Fruit fly (Drosophila melanogaster) whole organism, pupa: ENCODE measurements around the gene CG5880.

Experiments
- CG10348 ChIP-seq: fragments of 200-800 bp; sonication (Bioruptor generic); IDR thresholded peaks from 2 replicates; pipeline ENCODE4 v1.3.6; 2022; ENCODE audit warnings: missing biosample characterization, missing genetic modification characterization
- CG12605 ChIP-seq: fragments of 200-800 bp; sonication (Bioruptor generic); IDR thresholded peaks from 2 replicates; pipeline ENCODE4 v1.3.6; 2022; ENCODE audit warnings: missing biosample characterization, missing genetic modification characterization
- CG13204 ChIP-seq: fragments of 200-800 bp; sonication (Bioruptor generic); optimal IDR thresholded peaks from 2 replicates; lab custom pipeline; 2018; ENCODE audit warnings: missing biosample characterization, mild to moderate bottlenecking, missing genetic modification characterization, moderate library complexity
- CG14655 ChIP-seq: fragments of 200-800 bp; sonication (Bioruptor generic); optimal IDR thresholded peaks from 3 replicates; lab custom pipeline; 2017; ENCODE audit warnings: mild to moderate bottlenecking, missing biosample characterization, missing genetic modification reagents, missing genetic modification characterization
- CG15710 ChIP-seq: fragments of 200-800 bp; sonication (Bioruptor generic); optimal IDR thresholded peaks from 2 replicates; lab custom pipeline; 2018; ENCODE audit warnings: missing biosample characterization, mild to moderate bottlenecking, missing genetic modification characterization, moderate library complexity
- CG17806 ChIP-seq: fragments of 200-800 bp; sonication (Bioruptor generic); optimal IDR thresholded peaks from 2 replicates; lab custom pipeline; 2018; ENCODE audit warnings: missing biosample characterization, mild to moderate bottlenecking, missing genetic modification characterization, moderate library complexity
- CG32121 ChIP-seq: fragments of 200-800 bp; sonication (Bioruptor generic); IDR thresholded peaks from 2 replicates; pipeline ENCODE4 v1.3.6; 2022; ENCODE audit warnings: missing biosample characterization, missing genetic modification characterization
- CG34367 ChIP-seq: fragments of 200-800 bp; sonication (Bioruptor generic); optimal IDR thresholded peaks from 2 replicates; lab custom pipeline; 2018; ENCODE audit warnings: missing biosample characterization, mild to moderate bottlenecking, missing genetic modification characterization
- CG4496 ChIP-seq: fragments of 200-800 bp; sonication (Bioruptor generic); IDR thresholded peaks from 3 replicates; pipeline ENCODE4 v1.3.6; 2022; ENCODE audit warnings: missing biosample characterization, missing genetic modification characterization
- CG8159 ChIP-seq: fragments of 200-800 bp; sonication (Bioruptor generic); optimal IDR thresholded peaks from 3 replicates; lab custom pipeline; 2018; ENCODE audit warnings: missing biosample characterization, mild to moderate bottlenecking, missing genetic modification characterization, moderate library complexity
- CG8301 ChIP-seq: fragments of 200-800 bp; sonication (Bioruptor generic); optimal IDR thresholded peaks from 2 replicates; lab custom pipeline; 2018; ENCODE audit warnings: missing biosample characterization, mild to moderate bottlenecking, missing genetic modification characterization
- CG9948 ChIP-seq: fragments of 200-800 bp; sonication (Bioruptor generic); optimal IDR thresholded peaks from 2 replicates; lab custom pipeline; 2018; ENCODE audit warnings: missing biosample characterization, mild to moderate bottlenecking, missing genetic modification characterization, moderate library complexity
- D1 ChIP-seq: fragments of 200-800 bp; sonication (Bioruptor generic); optimal IDR thresholded peaks from 2 replicates; lab custom pipeline; 2018; ENCODE audit warnings: missing biosample characterization, mild to moderate bottlenecking, missing genetic modification characterization, moderate library complexity
- EcR ChIP-seq: fragments of 200-800 bp; sonication (Bioruptor generic); optimal IDR thresholded peaks from 3 replicates; lab custom pipeline; 2019; ENCODE audit warnings: missing biosample characterization, missing genetic modification characterization, mild to moderate bottlenecking, moderate library complexity, missing genetic modification reagents
- Ets98B ChIP-seq: fragments of 200-800 bp; sonication (Bioruptor generic); IDR thresholded peaks from 2 replicates; pipeline ENCODE4 v1.3.6; 2022; ENCODE audit warnings: missing biosample characterization, missing genetic modification characterization
- Pif1A ChIP-seq: fragments of 200-800 bp; sonication (Bioruptor generic); optimal IDR thresholded peaks from 3 replicates; lab custom pipeline; 2016; ENCODE audit warnings: missing biosample characterization, missing genetic modification characterization
- Pif1B ChIP-seq: fragments of 200-800 bp; sonication (Bioruptor generic); optimal IDR thresholded peaks from 3 replicates; lab custom pipeline; 2016; ENCODE audit warnings: missing biosample characterization, missing genetic modification characterization
- Snoo ChIP-seq: fragments of 200-800 bp; sonication (Bioruptor generic); optimal IDR thresholded peaks from 3 replicates; lab custom pipeline; 2017; ENCODE audit warnings: missing biosample characterization, mild to moderate bottlenecking, missing genetic modification characterization, inconsistent platforms
- fd96Ca ChIP-seq: fragments of 200-800 bp; sonication (Bioruptor generic); IDR thresholded peaks from 3 replicates; pipeline ENCODE4 v1.3.6; 2022; ENCODE audit warnings: missing biosample characterization, missing genetic modification characterization
- gl ChIP-seq: fragments of 200-800 bp; sonication (Bioruptor generic); optimal IDR thresholded peaks from 2 replicates; lab custom pipeline; 2018; ENCODE audit warnings: missing biosample characterization, mild to moderate bottlenecking, missing genetic modification characterization
- rn ChIP-seq: fragments of 200-800 bp; sonication (Bioruptor generic); IDR thresholded peaks from 2 replicates; pipeline ENCODE4 v1.3.6; 2022; ENCODE audit warnings: missing biosample characterization, missing genetic modification characterization

Gene CG5880

dm6 chr3R:27148812-27149769, 32.5 kb downstream of the CG5880 start:
- TF ChIP-seq CG10348 (no peak), Pif1B (no peak), CG13204 (GFP tag; lab: Kevin White, UChicago) (no peak), CG8301 (no peak), CG17806 (tag; lab: Kevin White, UChicago) (no peak), fd96Ca (GFP tag; lab: Robert Waterston, UW) (no peak), CG14655 (GFP tag; lab: Kevin White, UChicago) (no peak), CG12605 (GFP tag; lab: Robert Waterston, UW) (no peak), gl (tag; lab: Kevin White, UChicago) (no peak), rn (GFP tag; lab: Robert Waterston, UW) (no peak), D1 (tag; lab: Kevin White, UChicago) (no peak), CG34367 (no peak), Snoo (tag; lab: Kevin White, UChicago) (no peak), Ets98B (GFP tag; lab: Robert Waterston, UW) (no peak), CG4496 (GFP tag; lab: Robert Waterston, UW) (no peak), CG9948 (tag; lab: Kevin White, UChicago) (no peak), CG32121 (GFP tag; lab: Robert Waterston, UW) (no peak)

- TF ChIP-seq Pif1B (no peak), EcR (GFP tag; lab: Kevin White, UChicago) (peak; percentile 4), Pif1A (GFP tag; lab: Kevin White, UChicago) (no peak), CG13204 (GFP tag; lab: Kevin White, UChicago) (peak; percentile 26), gl (tag; lab: Kevin White, UChicago) (no peak), D1 (tag; lab: Kevin White, UChicago) (no peak), CG14655 (GFP tag; lab: Kevin White, UChicago) (peak; percentile 11)
- TF ChIP-seq, all 21 proteins: peak for 3
Measured at dm6 chr3R:27149884-27150676, 33.5 kb downstream of the CG5880 start.

DNA sequence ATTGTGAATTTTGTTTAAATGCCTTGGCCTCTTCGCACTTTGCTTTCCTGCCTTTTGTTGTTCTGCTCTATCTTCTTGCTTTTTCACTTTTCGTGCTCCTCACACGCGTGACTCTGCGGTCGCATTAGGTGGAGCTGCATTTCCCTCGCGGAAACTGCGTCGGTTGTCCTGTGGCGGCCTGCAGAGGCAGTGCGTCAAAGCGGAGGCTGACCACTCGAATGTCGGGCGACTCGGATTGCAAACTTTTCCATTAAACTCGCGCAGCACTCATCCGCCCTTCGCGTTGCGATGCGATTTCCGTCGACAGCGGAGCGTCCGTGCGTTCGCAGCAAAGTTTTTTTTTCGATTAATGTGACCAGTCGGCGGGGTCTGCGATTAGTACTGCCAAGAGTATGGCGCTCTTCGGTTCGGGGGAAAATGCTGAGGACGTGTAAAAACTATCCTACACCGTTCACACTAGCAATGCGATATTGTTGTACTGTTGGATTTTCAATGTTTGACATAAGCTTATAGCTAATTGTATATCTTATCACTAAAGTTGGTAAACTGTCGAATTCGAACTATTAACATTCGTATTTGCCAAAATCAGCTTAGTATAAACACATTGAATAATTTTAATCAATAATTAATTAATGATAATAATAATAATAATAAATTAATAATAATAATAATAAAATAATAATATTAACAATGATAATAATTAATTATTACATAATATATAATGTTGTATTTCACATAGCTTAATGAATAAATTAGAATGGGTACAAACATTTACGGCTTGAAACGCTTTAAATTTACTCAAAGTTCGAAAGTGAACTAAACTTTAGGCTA, 34.4 kb downstream of the CG5880 start, which contains the start of gene CG6051:
Gene CG6051 (minus strand): TSS at position 385 of the 831 bp plus-strand sequence.
- TF ChIP-seq CG4496 (GFP tag; lab: Robert Waterston, UW): no peak
- peak; percentile 44 for TF ChIP-seq CG8159 (tag; lab: Kevin White, UChicago)
- peak; percentile 4 for TF ChIP-seq Pif1B
- no peak for TF ChIP-seq CG10348
- no peak for TF ChIP-seq gl (tag; lab: Kevin White, UChicago)
- no peak for TF ChIP-seq CG34367
- TF ChIP-seq Snoo (tag; lab: Kevin White, UChicago): peak; percentile 39
- TF ChIP-seq D1 (tag; lab: Kevin White, UChicago): no peak
- no peak for TF ChIP-seq CG32121 (GFP tag; lab: Robert Waterston, UW)
- TF ChIP-seq CG8301: peak; percentile 24
- no peak for TF ChIP-seq CG13204 (GFP tag; lab: Kevin White, UChicago)
- TF ChIP-seq CG14655 (GFP tag; lab: Kevin White, UChicago): peak; percentile 6
- no peak for TF ChIP-seq Ets98B (GFP tag; lab: Robert Waterston, UW)
- TF ChIP-seq EcR (GFP tag; lab: Kevin White, UChicago): no peak
- peak; percentile 6 for TF ChIP-seq CG9948 (tag; lab: Kevin White, UChicago)
- peak; percentile 24 for TF ChIP-seq CG17806 (tag; lab: Kevin White, UChicago)
- no peak for TF ChIP-seq fd96Ca (GFP tag; lab: Robert Waterston, UW)
- TF ChIP-seq rn (GFP tag; lab: Robert Waterston, UW): no peak

dm6 chr3R:27151516-27151823, 34.9 kb downstream of the CG5880 start, which contains the start of gene Men-b:
Men-b (plus strand) TSS chr3R:27151662.
- TF ChIP-seq CG4496 (GFP tag; lab: Robert Waterston, UW) (peak; percentile 45; the same call in 2 of the 3 replicates), CG9948 (tag; lab: Kevin White, UChicago) (no peak)

DNA sequence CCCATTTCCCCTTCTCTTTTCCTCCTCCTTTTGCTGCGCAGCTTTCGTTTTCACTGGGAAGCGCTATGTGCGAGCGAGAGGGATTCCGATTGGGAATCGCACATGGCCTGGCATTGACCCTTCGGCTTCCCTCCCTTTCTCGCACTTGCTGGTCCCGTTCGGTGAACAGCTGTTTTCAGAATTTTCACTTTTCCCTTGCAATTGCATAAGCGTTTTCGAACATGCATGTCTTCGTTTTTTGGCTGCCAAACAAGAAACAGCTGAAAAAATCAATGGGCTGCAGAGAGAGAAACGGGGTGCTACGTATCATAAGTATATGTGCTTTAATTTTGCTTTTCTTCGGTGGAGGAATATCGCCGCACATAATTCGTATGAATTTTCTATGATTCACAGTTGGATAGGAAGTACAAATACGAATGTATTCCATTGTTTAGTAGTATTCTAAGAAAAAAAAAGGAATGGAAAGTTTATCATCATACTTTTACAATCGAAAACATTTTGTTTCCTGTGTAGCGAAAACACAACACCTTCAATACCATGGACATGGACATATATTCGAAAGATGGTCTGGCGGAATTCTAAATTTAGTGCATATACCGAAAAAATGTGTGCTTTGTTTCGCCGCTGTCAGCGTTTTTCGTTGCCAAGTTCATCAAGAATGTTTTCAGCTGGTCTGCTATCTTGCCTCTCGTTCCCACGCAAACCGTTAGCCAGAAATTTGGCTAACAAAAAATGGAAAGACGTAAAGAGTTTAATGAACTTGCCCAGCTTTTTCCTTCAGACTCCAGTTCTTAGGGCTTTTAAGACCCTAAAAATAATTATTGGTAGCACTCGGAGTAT, 35.8 kb downstream of the CG5880 start:
- TF ChIP-seq CG10348 (no peak), CG8159 (tag; lab: Kevin White, UChicago) (peak; percentile 37), Snoo (tag; lab: Kevin White, UChicago) (peak; percentile 50), CG32121 (GFP tag; lab: Robert Waterston, UW) (peak; percentile 56; the same call in 1 of the 2 replicates), Pif1B (peak; percentile 34), EcR (GFP tag; lab: Kevin White, UChicago) (peak; percentile 65), gl (tag; lab: Kevin White, UChicago) (no peak), fd96Ca (GFP tag; lab: Robert Waterston, UW) (no peak), CG9948 (tag; lab: Kevin White, UChicago) (peak; percentile 10), CG14655 (GFP tag; lab: Kevin White, UChicago) (peak; percentile 49), CG12605 (GFP tag; lab: Robert Waterston, UW) (no peak), Pif1A (GFP tag; lab: Kevin White, UChicago) (peak; percentile 50), CG15710 (tag; lab: Kevin White, UChicago) (no peak), CG8301 (peak; percentile 55), CG17806 (tag; lab: Kevin White, UChicago) (peak; percentile 34), Ets98B (GFP tag; lab: Robert Waterston, UW) (peak; percentile 37; the same call in 1 of the 2 replicates)
